Fruit fly (Drosophila melanogaster) whole organism, embryonic: ENCODE measurements around the gene Tlk.

Experiments used
- Antp ChIP-seq: fragments of 200-800 bp; sonication (Bioruptor generic); optimal IDR thresholded peaks from 3 replicates; lab custom pipeline; 2016; ENCODE audit warnings: missing biosample characterization, missing genetic modification characterization
- B-H2 ChIP-seq: fragments of 200-800 bp; sonication (Bioruptor generic); optimal IDR thresholded peaks from 2 replicates; lab custom pipeline; 2018; ENCODE audit warnings: missing biosample characterization, mild to moderate bottlenecking, missing genetic modification characterization
- CG10274 ChIP-seq: fragments of 200-800 bp; sonication (Bioruptor generic); optimal IDR thresholded peaks from 3 replicates; lab custom pipeline; 2017; ENCODE audit warnings: missing biosample characterization, mild to moderate bottlenecking, missing genetic modification characterization
- CG10462 ChIP-seq: fragments of 200-800 bp; sonication (Bioruptor generic); optimal IDR thresholded peaks from 2 replicates; lab custom pipeline; 2016; ENCODE audit warnings: missing biosample characterization, missing genetic modification characterization
- CG11560 ChIP-seq: fragments of 200-800 bp; sonication (Bioruptor generic); IDR thresholded peaks from 3 replicates; pipeline ENCODE4 v1.3.6; 2022; ENCODE audit warnings: missing biosample characterization, missing genetic modification characterization
- CG12219 ChIP-seq: fragments of 200-800 bp; sonication (Bioruptor generic); optimal IDR thresholded peaks from 3 replicates; lab custom pipeline; 2018; ENCODE audit warnings: missing biosample characterization, mild to moderate bottlenecking, missing genetic modification characterization
- CG12236 ChIP-seq: fragments of 200-800 bp; sonication (Bioruptor generic); optimal IDR thresholded peaks from 2 replicates; lab custom pipeline; 2016; ENCODE audit warnings: missing biosample characterization, missing genetic modification characterization
- CG1233 ChIP-seq: fragments of 200-800 bp; sonication (Bioruptor generic); optimal IDR thresholded peaks from 4 replicates; lab custom pipeline; 2018; ENCODE audit warnings: missing biosample characterization, mild to moderate bottlenecking, missing genetic modification characterization
- CG13287 ChIP-seq: fragments of 200-800 bp; sonication (Bioruptor generic); IDR thresholded peaks from 2 replicates; pipeline ENCODE4 v1.3.6; 2022; ENCODE audit warnings: missing biosample characterization, missing genetic modification characterization; ENCODE audit not compliant: partially characterized antibody
- CG17568 ChIP-seq: fragments of 200-800 bp; sonication (Bioruptor generic); optimal IDR thresholded peaks from 2 replicates; lab custom pipeline; 2018; ENCODE audit warnings: missing biosample characterization, mild to moderate bottlenecking, missing genetic modification characterization, moderate library complexity
- CG1792 ChIP-seq: fragments of 200-800 bp; sonication (Bioruptor generic); optimal IDR thresholded peaks from 2 replicates; lab custom pipeline; 2016; ENCODE audit warnings: missing biosample characterization, missing genetic modification characterization
- CG2129 ChIP-seq: fragments of 200-800 bp; sonication (Bioruptor generic); IDR thresholded peaks from 2 replicates; pipeline ENCODE4 v1.3.6; 2022; ENCODE audit warnings: missing biosample characterization, missing genetic modification characterization; ENCODE audit not compliant: partially characterized antibody
- CG2875 ChIP-seq: fragments of 200-800 bp; sonication (Bioruptor generic); optimal IDR thresholded peaks from 2 replicates; lab custom pipeline; 2017; ENCODE audit warnings: missing biosample characterization, mild to moderate bottlenecking, missing genetic modification characterization, missing genetic modification reagents
- CG30403 ChIP-seq: fragments of 200-800 bp; sonication (Bioruptor generic); optimal IDR thresholded peaks from 3 replicates; lab custom pipeline; 2016; ENCODE audit warnings: missing biosample characterization, missing genetic modification characterization
- CG30431 ChIP-seq: fragments of 200-800 bp; sonication (Bioruptor generic); optimal IDR thresholded peaks from 2 replicates; lab custom pipeline; 2017; ENCODE audit warnings: missing biosample characterization, missing genetic modification characterization
- CG31388 ChIP-seq: fragments of 200-800 bp; sonication (Bioruptor generic); optimal IDR thresholded peaks from 2 replicates; lab custom pipeline; 2016; ENCODE audit warnings: missing biosample characterization, missing genetic modification characterization
- CG5953 ChIP-seq: fragments of 200-800 bp; sonication (Bioruptor generic); IDR thresholded peaks from 2 replicates; pipeline ENCODE4 v1.3.6; 2022; ENCODE audit warnings: missing biosample characterization, missing genetic modification characterization
- CG7556 ChIP-seq: fragments of 200-800 bp; sonication (Bioruptor generic); optimal IDR thresholded peaks from 2 replicates; lab custom pipeline; 2017; ENCODE audit warnings: missing biosample characterization, mild to moderate bottlenecking, missing genetic modification characterization
- CG7786 ChIP-seq: fragments of 200-800 bp; sonication (Bioruptor generic); optimal IDR thresholded peaks from 2 replicates; lab custom pipeline; 2016; ENCODE audit warnings: missing biosample characterization, missing genetic modification characterization
- CG8478 ChIP-seq: fragments of >200 bp; optimal IDR thresholded peaks from 2 replicates; lab custom pipeline; 2018
- CHES-1-like ChIP-seq: fragments of 200-800 bp; sonication (Bioruptor generic); optimal IDR thresholded peaks from 2 replicates; lab custom pipeline; 2016; ENCODE audit warnings: missing biosample characterization, missing genetic modification characterization
- CoRest ChIP-seq: fragments of 200-800 bp; sonication (Bioruptor generic); optimal IDR thresholded peaks from 3 replicates; lab custom pipeline; 2018; ENCODE audit warnings: missing biosample characterization, mild to moderate bottlenecking, missing genetic modification characterization, moderate library complexity
- CrebB ChIP-seq: fragments of 200-800 bp; sonication (Bioruptor generic); optimal IDR thresholded peaks from 3 replicates; lab custom pipeline; 2018; ENCODE audit warnings: missing biosample characterization, mild to moderate bottlenecking, missing genetic modification characterization
- Dip3 ChIP-seq: fragments of 200-800 bp; sonication (Bioruptor generic); optimal IDR thresholded peaks from 3 replicates; lab custom pipeline; 2016; ENCODE audit warnings: missing biosample characterization, missing genetic modification characterization
- Dref ChIP-seq: fragments of 200-800 bp; sonication (Bioruptor generic); IDR thresholded peaks from 2 replicates; pipeline ENCODE4 v1.3.6; 2022; ENCODE audit warnings: missing biosample characterization, missing genetic modification characterization
- Fer1 ChIP-seq: fragments of 200-800 bp; sonication (Bioruptor generic); optimal IDR thresholded peaks from 2 replicates; lab custom pipeline; 2017; ENCODE audit warnings: missing biosample characterization, mild to moderate bottlenecking, missing genetic modification characterization
- HLH3B ChIP-seq: fragments of 200-800 bp; sonication (Bioruptor generic); IDR thresholded peaks from 2 replicates; pipeline ENCODE4 v1.3.6; 2022; ENCODE audit warnings: missing biosample characterization, missing genetic modification characterization
- Hsf ChIP-seq: fragments of 200-800 bp; sonication (Bioruptor generic); optimal IDR thresholded peaks from 3 replicates; lab custom pipeline; 2016; ENCODE audit warnings: missing biosample characterization, missing genetic modification characterization
- Ptx1 ChIP-seq: fragments of 200-800 bp; sonication (Bioruptor generic); IDR thresholded peaks from 2 replicates; pipeline ENCODE4 v1.3.6; 2022; ENCODE audit warnings: missing biosample characterization, missing genetic modification characterization
- Side ChIP-seq: fragments of 200-800 bp; sonication (Bioruptor generic); optimal IDR thresholded peaks from 2 replicates; lab custom pipeline; 2016; ENCODE audit warnings: missing biosample characterization, missing genetic modification characterization
- Taf1 ChIP-seq: fragments of 200-800 bp; sonication (Bioruptor generic); IDR thresholded peaks from 2 replicates; pipeline ENCODE4 v1.3.6; 2022; ENCODE audit warnings: missing biosample characterization, missing genetic modification characterization
- aop ChIP-seq: fragments of 200-800 bp; sonication (Bioruptor generic); IDR thresholded peaks from 2 replicates; pipeline ENCODE4 v1.3.6; 2022; ENCODE audit warnings: missing biosample characterization, missing genetic modification characterization
- cad ChIP-seq: fragments of >200 bp; optimal IDR thresholded peaks from 2 replicates; lab custom pipeline; 2017; ENCODE audit warnings: missing biosample characterization, missing genetic modification characterization
- crp ChIP-seq, 2 experiments: fragments of 200-800 bp; sonication (Bioruptor generic); optimal IDR thresholded peaks; 2 replicates in 1 of 2; 3 replicates in 1 of 2; lab custom pipeline; 2017; ENCODE audit warnings: missing biosample characterization in 2 of 2, missing genetic modification characterization in 2 of 2, mild to moderate bottlenecking in 1 of 2, moderate library complexity in 1 of 2
- dati ChIP-seq: fragments of 200-800 bp; sonication (Bioruptor generic); IDR thresholded peaks from 2 replicates; pipeline ENCODE4 v1.3.6; 2022; ENCODE audit warnings: missing biosample characterization, missing genetic modification characterization
- eyg ChIP-seq: fragments of 200-800 bp; sonication (Bioruptor generic); optimal IDR thresholded peaks from 3 replicates; lab custom pipeline; 2016; ENCODE audit warnings: missing biosample characterization, missing genetic modification characterization
- gce ChIP-seq: fragments of 200-800 bp; sonication (Bioruptor generic); IDR thresholded peaks from 3 replicates; pipeline ENCODE4 v1.3.6; 2022; ENCODE audit warnings: missing biosample characterization, missing genetic modification characterization
- gem ChIP-seq: fragments of 200-800 bp; sonication (Bioruptor generic); optimal IDR thresholded peaks from 2 replicates; lab custom pipeline; 2019; ENCODE audit warnings: missing biosample characterization, mild to moderate bottlenecking, missing genetic modification characterization, moderate library complexity
- mirr ChIP-seq: fragments of 200-800 bp; sonication (Bioruptor generic); optimal IDR thresholded peaks from 3 replicates; lab custom pipeline; 2018; ENCODE audit warnings: missing biosample characterization, mild to moderate bottlenecking, missing genetic modification characterization
- nerfin-1 ChIP-seq: fragments of 200-800 bp; sonication (Bioruptor generic); optimal IDR thresholded peaks from 3 replicates; lab custom pipeline; 2019; ENCODE audit warnings: missing biosample characterization, mild to moderate bottlenecking, missing genetic modification characterization, moderate library complexity
- nmo ChIP-seq: fragments of 200-800 bp; sonication (Bioruptor generic); optimal IDR thresholded peaks from 2 replicates; lab custom pipeline; 2018; ENCODE audit warnings: missing biosample characterization, mild to moderate bottlenecking, missing genetic modification characterization, moderate library complexity
- repo ChIP-seq: fragments of 200-800 bp; sonication (Bioruptor generic); optimal IDR thresholded peaks from 2 replicates; lab custom pipeline; 2016; ENCODE audit warnings: missing biosample characterization, missing genetic modification characterization
- sd ChIP-seq: fragments of 200-800 bp; sonication (Bioruptor generic); optimal IDR thresholded peaks from 3 replicates; lab custom pipeline; 2018; ENCODE audit warnings: missing biosample characterization, mild to moderate bottlenecking, missing genetic modification characterization, moderate library complexity
- slou ChIP-seq: fragments of 200-800 bp; sonication (Bioruptor generic); optimal IDR thresholded peaks from 3 replicates; lab custom pipeline; 2016; ENCODE audit warnings: missing biosample characterization, missing genetic modification characterization
- sna ChIP-seq: fragments of 200-800 bp; sonication (Bioruptor generic); IDR thresholded peaks from 2 replicates; pipeline ENCODE4 v1.3.6; 2022; ENCODE audit warnings: missing biosample characterization, missing genetic modification characterization; ENCODE audit not compliant: partially characterized antibody
- so ChIP-seq: fragments of 200-800 bp; sonication (Bioruptor generic); IDR thresholded peaks from 3 replicates; pipeline ENCODE4 v1.3.6; 2022; ENCODE audit warnings: missing biosample characterization, missing genetic modification characterization
- usp ChIP-seq: fragments of >200 bp; optimal IDR thresholded peaks from 2 replicates; lab custom pipeline; 2017; ENCODE audit warnings: missing biosample characterization, missing genetic modification characterization
- vnd ChIP-seq: fragments of 200-800 bp; sonication (Bioruptor generic); IDR thresholded peaks from 3 replicates; pipeline ENCODE4 v1.3.6; 2022; ENCODE audit warnings: missing biosample characterization, missing genetic modification characterization; ENCODE audit not compliant: partially characterized antibody
- zen ChIP-seq: fragments of 200-800 bp; sonication (Bioruptor generic); optimal IDR thresholded peaks from 3 replicates; lab custom pipeline; 2018; ENCODE audit warnings: missing biosample characterization, mild to moderate bottlenecking, missing genetic modification characterization, moderate library complexity

Tlk gene

dm6 chrX:3686469-3687410 is 33.1 kb upstream of the Tlk start (continued):
- TF ChIP-seq crp (GFP tag; optimal IDR thresholded peaks at IDR 0.05; lab: Kevin White, UChicago) (peak in 1 of 2 experiments; percentile 16), B-H2 (GFP tag; lab: Kevin White, UChicago) (no peak), gem (peak; percentile 81), CG30431 (GFP tag; lab: Kevin White, UChicago) (peak; percentile 32), Antp (GFP tag; lab: Kevin White, UChicago) (peak; percentile 70), CoRest (tag; lab: Kevin White, UChicago) (peak; percentile 72), CHES-1-like (GFP tag; lab: Kevin White, UChicago) (peak; percentile 72), CG1792 (GFP tag; lab: Kevin White, UChicago) (peak; percentile 49), CG30403 (GFP tag; lab: Kevin White, UChicago) (peak; percentile 56), CG5953 (GFP tag; lab: Robert Waterston, UW) (peak; percentile 63), CG12219 (GFP tag; lab: Kevin White, UChicago) (peak; percentile 67), CG31388 (GFP tag; lab: Kevin White, UChicago) (no peak), zen (no peak), CG2129 (GFP tag; lab: Robert Waterston, UW) (no peak), gce (GFP tag; lab: Robert Waterston, UW) (peak; percentile 72; the same call in 1 of the 3 replicates), CrebB (tag; lab: Kevin White, UChicago) (no peak), nmo (GFP tag; lab: Kevin White, UChicago) (peak; percentile 81), CG7786 (peak; percentile 64), CG10462 (GFP tag; lab: Kevin White, UChicago) (peak; percentile 9), CG17568 (GFP tag; lab: Kevin White, UChicago) (peak; percentile 52), CG11560 (tag; lab: Robert Waterston, UW) (no peak), CG8478 (no peak), CG1233 (peak; percentile 28), CG2875 (GFP tag; lab: Kevin White, UChicago) (peak; percentile 74), cad (no peak), mirr (no peak), Dref (GFP tag; lab: Robert Waterston, UW) (no peak), aop (GFP tag; lab: Robert Waterston, UW) (no peak), CG7556 (GFP tag; lab: Kevin White, UChicago) (peak; percentile 51), eyg (no peak), CG13287 (no peak), CG12236 (peak; percentile 50), vnd (GFP tag; lab: Robert Waterston, UW) (no peak), Dip3 (peak; percentile 9), dati (GFP tag; lab: Robert Waterston, UW) (no peak), Hsf (GFP tag; lab: Kevin White, UChicago) (peak; percentile 55), HLH3B (GFP tag; lab: Robert Waterston, UW) (peak; percentile 74), so (GFP tag; lab: Robert Waterston, UW) (peak; percentile 58; the same call in 1 of the 3 replicates), Side (GFP tag; lab: Kevin White, UChicago) (peak; percentile 72), sd (peak; percentile 21), nerfin-1 (peak; percentile 73), repo (peak; percentile 50), Ptx1 (GFP tag; lab: Robert Waterston, UW) (peak; percentile 76), usp (GFP tag; lab: Kevin White, UChicago) (no peak), Taf1 (GFP tag; lab: Robert Waterston, UW) (no peak), sna (GFP tag; lab: Robert Waterston, UW) (no peak), Fer1 (GFP tag; lab: Kevin White, UChicago) (peak; percentile 53), CG10274 (GFP tag; lab: Kevin White, UChicago) (no peak), slou (GFP tag; lab: Kevin White, UChicago) (no peak)
